Fruit fly (Drosophila melanogaster) whole organism, embryonic: Measurements from ENCODE around the gene CG42828.

Source experiments
- Ada2b ChIP-seq: fragments of 200-800 bp; sonication (Bioruptor generic); IDR thresholded peaks from 2 replicates; pipeline ENCODE4 v1.3.6; 2022; ENCODE audit warnings: missing biosample characterization, missing genetic modification characterization
- Aef1 ChIP-seq: fragments of 200-800 bp; sonication (Bioruptor generic); IDR thresholded peaks from 3 replicates; pipeline ENCODE4 v1.3.6; 2022; ENCODE audit warnings: missing biosample characterization, missing genetic modification characterization
- CG10565 ChIP-seq: fragments of 200-800 bp; sonication (Bioruptor generic); optimal IDR thresholded peaks from 3 replicates; lab custom pipeline; 2016; ENCODE audit warnings: missing biosample characterization, mild to moderate bottlenecking, missing genetic modification characterization
- CG10959 ChIP-seq: fragments of 200-800 bp; sonication (Bioruptor generic); IDR thresholded peaks from 2 replicates; pipeline ENCODE4 v1.3.6; 2022; ENCODE audit warnings: missing biosample characterization, missing genetic modification characterization
- CG11398 ChIP-seq: fragments of 200-800 bp; sonication (Bioruptor generic); optimal IDR thresholded peaks from 2 replicates; lab custom pipeline; 2016; ENCODE audit warnings: missing biosample characterization, missing genetic modification characterization
- CG13287 ChIP-seq: fragments of 200-800 bp; sonication (Bioruptor generic); IDR thresholded peaks from 2 replicates; pipeline ENCODE4 v1.3.6; 2022; ENCODE audit warnings: missing biosample characterization, missing genetic modification characterization; ENCODE audit not compliant: partially characterized antibody
- CG1647 ChIP-seq: fragments of 200-800 bp; sonication (Bioruptor generic); optimal IDR thresholded peaks from 3 replicates; lab custom pipeline; 2016; ENCODE audit warnings: missing biosample characterization, missing genetic modification characterization
- CG17385 ChIP-seq: fragments of 200-800 bp; sonication (Bioruptor generic); optimal IDR thresholded peaks from 3 replicates; lab custom pipeline; 2018; ENCODE audit warnings: missing biosample characterization, mild to moderate bottlenecking, missing genetic modification characterization
- CG18599 ChIP-seq: fragments of 200-800 bp; sonication (Bioruptor generic); optimal IDR thresholded peaks from 3 replicates; lab custom pipeline; 2017; ENCODE audit warnings: missing biosample characterization, missing genetic modification characterization, mild to moderate bottlenecking, moderate library complexity, missing genetic modification reagents
- CG2202 ChIP-seq: fragments of 200-800 bp; sonication (Bioruptor generic); optimal IDR thresholded peaks from 2 replicates; lab custom pipeline; 2018; ENCODE audit warnings: missing biosample characterization, mild to moderate bottlenecking, missing genetic modification characterization
- CG3065 ChIP-seq: fragments of 200-800 bp; sonication (Bioruptor generic); optimal IDR thresholded peaks from 2 replicates; lab custom pipeline; 2016; ENCODE audit warnings: missing biosample characterization, missing genetic modification characterization
- CG3838 ChIP-seq: fragments of 200-800 bp; sonication (Bioruptor generic); optimal IDR thresholded peaks from 3 replicates; lab custom pipeline; 2016; ENCODE audit warnings: missing biosample characterization, missing genetic modification characterization
- CG4282 ChIP-seq: fragments of 200-800 bp; sonication (Bioruptor generic); optimal IDR thresholded peaks from 2 replicates; lab custom pipeline; 2016; ENCODE audit warnings: missing biosample characterization, missing genetic modification characterization
- CG5245 ChIP-seq: fragments of 200-800 bp; sonication (Bioruptor generic); optimal IDR thresholded peaks from 3 replicates; lab custom pipeline; 2016; ENCODE audit warnings: missing biosample characterization, missing genetic modification characterization
- CG5953 ChIP-seq: fragments of 200-800 bp; sonication (Bioruptor generic); IDR thresholded peaks from 2 replicates; pipeline ENCODE4 v1.3.6; 2022; ENCODE audit warnings: missing biosample characterization, missing genetic modification characterization
- CG6854 ChIP-seq: fragments of 200-800 bp; sonication (Bioruptor generic); optimal IDR thresholded peaks from 3 replicates; lab custom pipeline; 2017; ENCODE audit warnings: missing biosample characterization, mild to moderate bottlenecking, missing genetic modification characterization
- CG8478 ChIP-seq: fragments of >200 bp; optimal IDR thresholded peaks from 2 replicates; lab custom pipeline; 2018
- Camta ChIP-seq: fragments of 200-800 bp; sonication (Bioruptor generic); optimal IDR thresholded peaks from 2 replicates; lab custom pipeline; 2016; ENCODE audit warnings: missing biosample characterization, missing genetic modification characterization
- CkIIα-i1 ChIP-seq: fragments of 200-800 bp; sonication (Bioruptor generic); IDR thresholded peaks from 2 replicates; pipeline ENCODE4 v1.3.6; 2022; ENCODE audit warnings: missing biosample characterization, missing genetic modification characterization
- CoRest ChIP-seq: fragments of 200-800 bp; sonication (Bioruptor generic); optimal IDR thresholded peaks from 3 replicates; lab custom pipeline; 2018; ENCODE audit warnings: missing biosample characterization, mild to moderate bottlenecking, missing genetic modification characterization, moderate library complexity
- D ChIP-seq, 2 experiments: fragments of 200-800 bp in 1 of 2; fragments of >200 bp in 1 of 2; sonication (Bioruptor generic) in 1 of 2; optimal IDR thresholded peaks; 2 replicates in 1 of 2; 3 replicates in 1 of 2; lab custom pipeline; 2017; ENCODE audit warnings: mild to moderate bottlenecking in 1 of 2, missing biosample characterization in 1 of 2, missing genetic modification characterization in 1 of 2, missing genetic modification reagents in 1 of 2
- Dp ChIP-seq: fragments of 200-800 bp; sonication (Bioruptor generic); optimal IDR thresholded peaks from 2 replicates; lab custom pipeline; 2018; ENCODE audit warnings: missing biosample characterization, mild to moderate bottlenecking, missing genetic modification characterization, moderate library complexity
- GATAe ChIP-seq: fragments of 200-800 bp; sonication (Bioruptor generic); conservative IDR thresholded peaks from 2 replicates; pipeline ENCODE4 v1.3.6; 2022; ENCODE audit warnings: missing biosample characterization, missing genetic modification characterization
- Hr3 ChIP-seq: fragments of 200-800 bp; sonication (Bioruptor generic); optimal IDR thresholded peaks from 3 replicates; lab custom pipeline; 2016; ENCODE audit warnings: missing biosample characterization, missing genetic modification characterization
- Mrtf ChIP-seq: fragments of 200-800 bp; sonication (Bioruptor generic); IDR thresholded peaks from 3 replicates; pipeline ENCODE4 v1.3.6; 2022; ENCODE audit warnings: missing biosample characterization, missing genetic modification characterization
- Oaz ChIP-seq: fragments of 200-800 bp; sonication (Bioruptor generic); IDR thresholded peaks from 2 replicates; pipeline ENCODE4 v1.3.6; 2022; ENCODE audit warnings: missing biosample characterization, missing genetic modification characterization
- Ptx1 ChIP-seq: fragments of 200-800 bp; sonication (Bioruptor generic); IDR thresholded peaks from 2 replicates; pipeline ENCODE4 v1.3.6; 2022; ENCODE audit warnings: missing biosample characterization, missing genetic modification characterization
- Six4 ChIP-seq: fragments of 200-800 bp; sonication (Bioruptor generic); optimal IDR thresholded peaks from 2 replicates; lab custom pipeline; 2016; ENCODE audit warnings: missing biosample characterization, missing genetic modification characterization
- abd-A ChIP-seq: fragments of 200-800 bp; sonication (Bioruptor generic); optimal IDR thresholded peaks from 3 replicates; lab custom pipeline; 2019; ENCODE audit warnings: missing biosample characterization, mild to moderate bottlenecking, missing genetic modification characterization, moderate library complexity
- az2 ChIP-seq: fragments of 200-800 bp; sonication (Bioruptor generic); optimal IDR thresholded peaks from 3 replicates; lab custom pipeline; 2016; ENCODE audit warnings: missing biosample characterization, missing genetic modification characterization
- bab2 ChIP-seq: fragments of 200-800 bp; sonication (Bioruptor generic); optimal IDR thresholded peaks from 2 replicates; lab custom pipeline; 2016; ENCODE audit warnings: missing biosample characterization, missing genetic modification characterization
- cato ChIP-seq: fragments of 200-800 bp; sonication (Bioruptor generic); optimal IDR thresholded peaks from 2 replicates; lab custom pipeline; 2016; ENCODE audit warnings: missing biosample characterization, missing genetic modification characterization, borderline replicate concordance
- chn ChIP-seq: fragments of 200-800 bp; sonication (Bioruptor generic); optimal IDR thresholded peaks from 2 replicates; lab custom pipeline; 2016; ENCODE audit warnings: missing biosample characterization, missing genetic modification characterization
- corto ChIP-seq: fragments of 200-800 bp; sonication (Bioruptor generic); optimal IDR thresholded peaks from 2 replicates; lab custom pipeline; 2016; ENCODE audit warnings: missing biosample characterization, mild to moderate bottlenecking, missing genetic modification characterization, moderate library complexity
- croc ChIP-seq: fragments of 200-800 bp; sonication (Bioruptor generic); conservative IDR thresholded peaks from 3 replicates; pipeline ENCODE4 v1.3.6; 2022; ENCODE audit warnings: missing biosample characterization, missing genetic modification characterization
- dan ChIP-seq: fragments of 200-800 bp; sonication (Bioruptor generic); IDR thresholded peaks from 2 replicates; pipeline ENCODE4 v1.3.6; 2022; ENCODE audit warnings: missing biosample characterization, missing genetic modification characterization
- ems ChIP-seq: fragments of 200-800 bp; sonication (Bioruptor generic); optimal IDR thresholded peaks from 3 replicates; lab custom pipeline; 2016; ENCODE audit warnings: missing biosample characterization, missing genetic modification characterization
- ewg ChIP-seq: fragments of 200-800 bp; sonication (Bioruptor generic); optimal IDR thresholded peaks from 3 replicates; lab custom pipeline; 2017; ENCODE audit warnings: mild to moderate bottlenecking, missing biosample characterization, missing genetic modification reagents, missing genetic modification characterization
- fu2 ChIP-seq: fragments of 200-800 bp; sonication (Bioruptor generic); optimal IDR thresholded peaks from 2 replicates; lab custom pipeline; 2016; ENCODE audit warnings: missing biosample characterization, missing genetic modification characterization
- gsb-n ChIP-seq: fragments of 200-800 bp; sonication (Bioruptor generic); optimal IDR thresholded peaks from 3 replicates; lab custom pipeline; 2018; ENCODE audit warnings: missing biosample characterization, mild to moderate bottlenecking, missing genetic modification characterization
- gt ChIP-seq: fragments of 200-800 bp; sonication (Bioruptor generic); IDR thresholded peaks from 2 replicates; pipeline ENCODE4 v1.3.6; 2022; ENCODE audit warnings: missing biosample characterization, missing genetic modification characterization
- h ChIP-seq: fragments of >200 bp; optimal IDR thresholded peaks from 2 replicates; lab custom pipeline; 2017
- hkb ChIP-seq, 2 experiments: fragments of 200-800 bp in 1 of 2; fragments of >200 bp in 1 of 2; sonication (Bioruptor generic) in 1 of 2; IDR thresholded peaks in 1 of 2; optimal IDR thresholded peaks in 1 of 2; 2 replicates each; pipeline versions ENCODE4 v1.3.6 to Lab custom; 2017 to 2022; ENCODE audit warnings: missing biosample characterization in 1 of 2, missing genetic modification characterization in 1 of 2
- ken ChIP-seq: fragments of 200-800 bp; sonication (Bioruptor generic); IDR thresholded peaks from 3 replicates; pipeline ENCODE4 v1.3.6; 2022; ENCODE audit warnings: missing biosample characterization, missing genetic modification characterization
- lilli ChIP-seq: fragments of 200-800 bp; sonication (Bioruptor generic); optimal IDR thresholded peaks from 3 replicates; lab custom pipeline; 2016; ENCODE audit warnings: missing biosample characterization, missing genetic modification characterization
- pnt ChIP-seq: fragments of 200-800 bp; sonication (Bioruptor generic); optimal IDR thresholded peaks from 3 replicates; lab custom pipeline; 2016; ENCODE audit warnings: missing biosample characterization, missing genetic modification characterization
- seq ChIP-seq: fragments of 200-800 bp; sonication (Bioruptor generic); IDR thresholded peaks from 2 replicates; pipeline ENCODE4 v1.3.6; 2022; ENCODE audit warnings: missing biosample characterization, missing genetic modification characterization
- sna ChIP-seq: fragments of 200-800 bp; sonication (Bioruptor generic); IDR thresholded peaks from 2 replicates; pipeline ENCODE4 v1.3.6; 2022; ENCODE audit warnings: missing biosample characterization, missing genetic modification characterization; ENCODE audit not compliant: partially characterized antibody
- sob ChIP-seq: fragments of 200-800 bp; sonication (Bioruptor generic); IDR thresholded peaks from 2 replicates; pipeline ENCODE4 v1.3.6; 2022; ENCODE audit warnings: missing biosample characterization, missing genetic modification characterization
- vfl ChIP-seq: fragments of 200-800 bp; sonication (Bioruptor generic); optimal IDR thresholded peaks from 2 replicates; lab custom pipeline; 2016; ENCODE audit warnings: missing biosample characterization, missing genetic modification characterization
- z ChIP-seq: fragments of 200-800 bp; sonication (Bioruptor generic); IDR thresholded peaks from 3 replicates; pipeline ENCODE4 v1.3.6; 2022; ENCODE audit warnings: missing biosample characterization, missing genetic modification characterization
- zfh1 ChIP-seq: fragments of 200-800 bp; sonication (Bioruptor generic); IDR thresholded peaks from 3 replicates; pipeline ENCODE4 v1.3.6; 2022; ENCODE audit warnings: missing biosample characterization, missing genetic modification characterization

CG42828 gene

DNA sequence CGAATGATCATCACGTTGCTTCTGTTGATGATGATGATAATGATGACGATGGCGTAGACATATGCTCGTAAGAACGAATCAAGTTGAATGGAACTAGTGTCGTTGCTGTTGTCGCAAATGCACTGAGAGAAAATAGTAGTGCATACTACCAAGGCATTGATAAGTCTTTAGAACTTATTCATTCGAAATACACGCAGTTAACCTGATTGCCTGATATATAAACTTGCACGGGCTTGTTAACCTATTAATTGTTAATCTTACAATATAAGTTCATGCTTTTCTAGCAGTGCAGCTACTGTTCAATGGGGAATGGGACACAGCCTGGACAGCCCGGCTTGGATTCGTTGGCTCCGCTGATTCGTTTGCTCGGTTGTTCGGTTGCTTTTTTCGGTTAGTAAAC, 47.2 kb upstream of the CG42828 start (continued):
- TF ChIP-seq CG13287 (GFP tag; lab: Robert Waterston, UW) (no peak), CG6854 (GFP tag; lab: Kevin White, UChicago) (peak; percentile 60), CoRest (peak; percentile 86), h (lab: Kevin White, UChicago) (no peak), Dp (GFP tag; lab: Kevin White, UChicago) (no peak), CkIIα-i1 (GFP tag; lab: Robert Waterston, UW) (no peak), fu2 (GFP tag; lab: Kevin White, UChicago) (peak; percentile 71), chn (GFP tag; lab: Kevin White, UChicago) (peak; percentile 89), CG18599 (GFP tag; lab: Kevin White, UChicago) (peak; percentile 86), CG5245 (GFP tag; lab: Kevin White, UChicago) (peak; percentile 87), Camta (GFP tag; lab: Kevin White, UChicago) (peak; percentile 81), CG3838 (GFP tag; lab: Kevin White, UChicago) (peak; percentile 39), zfh1 (GFP tag; lab: Robert Waterston, UW) (peak; percentile 89), Aef1 (GFP tag; lab: Robert Waterston, UW) (peak; percentile 65), gt (peak; percentile 52; the same call in 1 of the 2 replicates), Mrtf (GFP tag; lab: Robert Waterston, UW) (peak; percentile 81), croc (GFP tag; lab: Robert Waterston, UW) (peak; percentile 74), GATAe (GFP tag; lab: Robert Waterston, UW) (peak; percentile 39; the same call in 1 of the 2 replicates), ewg (GFP tag; lab: Kevin White, UChicago) (peak; percentile 69), gsb-n (peak; percentile 88), CG8478 (no peak), corto (GFP tag; lab: Kevin White, UChicago) (no peak), sna (GFP tag; lab: Robert Waterston, UW) (no peak), CG5953 (GFP tag; lab: Robert Waterston, UW) (peak; percentile 58; the same call in 1 of the 2 replicates), CG10565 (GFP tag; lab: Kevin White, UChicago) (peak; percentile 35), CG2202 (tag; lab: Kevin White, UChicago) (peak; percentile 92), ken (GFP tag; lab: Robert Waterston, UW) (peak; percentile 80), cato (GFP tag; lab: Kevin White, UChicago) (peak; percentile 77), CG17385 (GFP tag; lab: Kevin White, UChicago) (peak; percentile 74), sob (peak; percentile 83), Hr3 (GFP tag; lab: Kevin White, UChicago) (peak; percentile 81), Ptx1 (GFP tag; lab: Robert Waterston, UW) (peak; percentile 73), ems (peak; percentile 71), dan (peak; percentile 65), Oaz (GFP tag; lab: Robert Waterston, UW) (peak; percentile 60), bab2 (GFP tag; lab: Kevin White, UChicago) (peak; percentile 82), CG11398 (GFP tag; lab: Kevin White, UChicago) (peak; percentile 85), az2 (GFP tag; lab: Kevin White, UChicago) (peak; percentile 86), Six4 (GFP tag; lab: Kevin White, UChicago) (peak; percentile 81), CG3065 (GFP tag; lab: Kevin White, UChicago) (peak; percentile 76), hkb (optimal IDR thresholded peaks at IDR 0.05; lab: Kevin White, UChicago) (no peak), hkb (GFP tag; IDR thresholded peaks at IDR 0.05; lab: Robert Waterston, UW) (peak; percentile 82), D (optimal IDR thresholded peaks at IDR 0.05; lab: Kevin White, UChicago) (no peak), D (GFP tag; optimal IDR thresholded peaks at IDR 0.05; lab: Kevin White, UChicago) (peak; percentile 83), CG10959 (peak; percentile 85), z (GFP tag; lab: Robert Waterston, UW) (no peak), Ada2b (GFP tag; lab: Robert Waterston, UW) (peak; percentile 67), lilli (GFP tag; lab: Kevin White, UChicago) (peak; percentile 87), CG1647 (peak; percentile 84), pnt (GFP tag; lab: Kevin White, UChicago) (peak; percentile 90), vfl (GFP tag; lab: Kevin White, UChicago) (peak; percentile 73), abd-A (tag; lab: Kevin White, UChicago) (no peak), CG4282 (peak; percentile 45), seq (GFP tag; lab: Robert Waterston, UW) (peak; percentile 70)
